Worm (Caenorhabditis elegans) whole organism, L1 larva: ENCODE measurements around the gene skr-20.

Source experiments
- sup-37 ChIP-seq: fragments of 200-800 bp; sonication (Bioruptor generic); optimal IDR thresholded peaks from 2 replicates; lab custom pipeline; 2018; ENCODE audit warnings: mild to moderate bottlenecking, missing genetic modification characterization, missing compliant biosample characterization
- ztf-11 ChIP-seq, 2 experiments: sonication (generic microtip); optimal IDR thresholded peaks; 2 replicates each; lab custom pipeline; 2016 to 2017; ENCODE audit warnings: missing genetic modification characterization in 2 of 2, missing biosample characterization in 1 of 2, missing compliant biosample characterization in 1 of 2

ce11 chrX:13251914-13252434 lies 28.6 kb upstream of the skr-20 start, which contains the start of gene nhr-32:
- TF ChIP-seq sup-37 (no peak), ztf-11 (tag; optimal IDR thresholded peaks at IDR 0.05; lab: Kevin White, UChicago) (no peak)
